Worm (Caenorhabditis elegans) whole organism, L2 larva: ENCODE results near the gene Y41C4A.12.

Source experiments
- aly-2 ChIP-seq: fragments of 150-350 bp; optimal IDR thresholded peaks from 2 replicates; lab custom pipeline; 2014; ENCODE audit warnings: missing biosample characterization, missing genetic modification characterization
- ceh-82 ChIP-seq: fragments of 150-350 bp; optimal IDR thresholded peaks from 2 replicates; lab custom pipeline; 2014; ENCODE audit warnings: missing biosample characterization, missing genetic modification characterization
- gmeb-1 ChIP-seq: fragments of 150-350 bp; optimal IDR thresholded peaks from 2 replicates; lab custom pipeline; 2014; ENCODE audit warnings: missing biosample characterization, missing genetic modification characterization
- nhr-237 ChIP-seq: fragments of 150-350 bp; optimal IDR thresholded peaks from 2 replicates; lab custom pipeline; 2014; ENCODE audit warnings: missing biosample characterization, missing genetic modification characterization
- unc-39 ChIP-seq: fragments of 150-350 bp; optimal IDR thresholded peaks from 2 replicates; lab custom pipeline; 2014; ENCODE audit warnings: missing biosample characterization, missing genetic modification characterization

ce11 chrIII:11689887-11690286 lies 36.6 kb downstream of the Y41C4A.12 start:
- no peak for TF ChIP-seq nhr-237
- no peak for TF ChIP-seq ceh-82 (tag; lab: Kevin White, UChicago)
- no peak for TF ChIP-seq unc-39 (tag; lab: Kevin White, UChicago)
- TF ChIP-seq aly-2 (tag; lab: Kevin White, UChicago), result no peak
- no peak for TF ChIP-seq gmeb-1 (tag; lab: Kevin White, UChicago)
